Worm (Caenorhabditis elegans) whole organism, L3 larva: Measurements from ENCODE around the gene djr-1.2.

Source experiments
- R02D3.7 ChIP-seq: fragments of 150-350 bp; optimal IDR thresholded peaks from 2 replicates; lab custom pipeline; 2014; ENCODE audit warnings: missing biosample characterization, missing genetic modification characterization
- ceh-82 ChIP-seq: fragments of 150-350 bp; optimal IDR thresholded peaks from 2 replicates; lab custom pipeline; 2014; ENCODE audit warnings: missing biosample characterization, missing genetic modification characterization
- ceh-9 ChIP-seq: sonication (generic microtip); optimal IDR thresholded peaks from 2 replicates; lab custom pipeline; 2018; ENCODE audit warnings: missing biosample characterization, missing genetic modification characterization
- egl-27 ChIP-seq: sonication (generic microtip); optimal IDR thresholded peaks from 4 replicates; lab custom pipeline; 2017; ENCODE audit warnings: missing biosample characterization, missing genetic modification reagents, missing genetic modification characterization
- egl-5 ChIP-seq: fragments of 150-350 bp; optimal IDR thresholded peaks from 2 replicates; lab custom pipeline; 2017; ENCODE audit warnings: missing biosample characterization, missing genetic modification reagents, missing genetic modification characterization, inconsistent platforms
- elt-3 ChIP-seq, 3 experiments: fragments of 150-350 bp in 1 of 3; sonication (generic microtip) in 2 of 3; optimal IDR thresholded peaks; 2 replicates in 2 of 3; 4 replicates in 1 of 3; lab custom pipeline; 2014 to 2017; ENCODE audit warnings: missing biosample characterization in 3 of 3, missing genetic modification characterization in 3 of 3
- fkh-2 ChIP-seq: fragments of 150-350 bp; optimal IDR thresholded peaks from 2 replicates; lab custom pipeline; 2014; ENCODE audit warnings: missing biosample characterization, missing genetic modification reagents, missing genetic modification characterization
- lin-39 ChIP-seq: fragments of 150-350 bp; optimal IDR thresholded peaks from 2 replicates; lab custom pipeline; 2018; ENCODE audit warnings: missing biosample characterization, missing genetic modification reagents, missing genetic modification characterization
- nhr-11 ChIP-seq: fragments of 150-350 bp; optimal IDR thresholded peaks from 2 replicates; lab custom pipeline; 2014; ENCODE audit warnings: missing biosample characterization, missing genetic modification characterization
- nhr-25 ChIP-seq: sonication (generic microtip); optimal IDR thresholded peaks from 2 replicates; lab custom pipeline; 2017; ENCODE audit warnings: missing biosample characterization, missing genetic modification characterization
- nhr-28 ChIP-seq: fragments of 150-350 bp; optimal IDR thresholded peaks from 2 replicates; lab custom pipeline; 2014; ENCODE audit warnings: missing biosample characterization, missing genetic modification characterization
- pha-4 ChIP-seq: fragments of 150-350 bp; optimal IDR thresholded peaks from 2 replicates; lab custom pipeline; 2014; ENCODE audit warnings: missing biosample characterization, missing genetic modification reagents, missing genetic modification characterization
- skn-1 ChIP-seq: fragments of 150-350 bp; optimal IDR thresholded peaks from 2 replicates; lab custom pipeline; 2014; ENCODE audit warnings: missing biosample characterization, missing genetic modification characterization
- zag-1 ChIP-seq: fragments of 150-350 bp; optimal IDR thresholded peaks from 2 replicates; lab custom pipeline; 2014; ENCODE audit warnings: missing biosample characterization, missing genetic modification characterization

- TF ChIP-seq fkh-2 (tag; lab: Kevin White, UChicago) (no peak), nhr-25 (tag; lab: Kevin White, UChicago) (no peak), egl-27 (tag; lab: Kevin White, UChicago) (no peak), egl-5 (tag; lab: Kevin White, UChicago) (no peak), lin-39 (tag; lab: Kevin White, UChicago) (no peak), elt-3 (tag; optimal IDR thresholded peaks at IDR 0.05; lab: Kevin White, UChicago) (no peak), nhr-28 (tag; lab: Kevin White, UChicago) (no peak), R02D3.7 (tag; lab: Kevin White, UChicago) (no peak), zag-1 (no peak), ceh-9 (tag; lab: Kevin White, UChicago) (no peak), pha-4 (no peak), skn-1 (tag; lab: Kevin White, UChicago) (no peak), ceh-82 (tag; lab: Kevin White, UChicago) (no peak), nhr-11 (no peak)
These were observed 49.4 kb upstream of the djr-1.2 start, which contains the start of gene srj-39 for ce11 chrV:4104298-4104697.
